Fruit fly (Drosophila melanogaster) Kc167 (cell line): ENCODE measurements around the gene knrl.

Experiments used
- Myc ChIP-seq: fragments of >200 bp; optimal IDR thresholded peaks from 2 replicates; lab custom pipeline; 2017; ENCODE audit warnings: missing external identifiers
- Sin3A ChIP-seq: fragments of >200 bp; optimal IDR thresholded peaks from 2 replicates; lab custom pipeline; 2018; ENCODE audit warnings: missing external identifiers
- h ChIP-seq: fragments of >200 bp; optimal IDR thresholded peaks from 3 replicates; lab custom pipeline; 2018; ENCODE audit warnings: missing external identifiers
- insv ChIP-seq: fragments of >200 bp; optimal IDR thresholded peaks from 3 replicates; lab custom pipeline; 2018; ENCODE audit warnings: missing external identifiers
- psq ChIP-seq: fragments of >200 bp; optimal IDR thresholded peaks from 2 replicates; lab custom pipeline; 2017; ENCODE audit warnings: missing external identifiers
- ttk ChIP-seq: sonication (Bioruptor generic); optimal IDR thresholded peaks from 2 replicates; lab custom pipeline; 2017; ENCODE audit warnings: missing external identifiers

DNA sequence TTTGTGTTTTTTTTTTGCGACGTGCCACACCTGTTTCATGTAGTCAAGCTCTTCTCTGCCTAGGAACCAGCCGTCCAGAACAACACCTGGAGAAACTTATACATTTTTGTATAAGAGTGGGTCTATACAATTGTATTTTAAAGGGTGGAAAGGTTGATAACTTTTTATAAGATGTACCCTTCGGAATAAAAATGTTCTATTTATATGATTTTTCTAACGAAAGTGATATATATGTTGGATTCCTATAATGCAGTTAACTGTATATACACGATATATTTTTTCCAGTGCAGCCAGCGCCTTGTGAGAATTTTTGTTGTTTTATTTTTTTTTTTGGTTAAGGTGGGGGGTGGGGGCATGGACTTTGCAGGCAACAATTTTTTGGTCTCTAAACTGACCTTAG lies 11.9 kb upstream of the knrl start:
- TF ChIP-seq h (lab: Kevin White, UChicago), result no peak
- TF ChIP-seq insv (lab: Kevin White, UChicago), result no peak
- TF ChIP-seq Sin3A (lab: Kevin White, UChicago), result no peak
- TF ChIP-seq ttk, result no peak
- no peak for TF ChIP-seq psq (lab: Kevin White, UChicago)
- no peak for TF ChIP-seq Myc
